Fruit fly (Drosophila melanogaster): Measurements from ENCODE around the gene ssp.

DNA sequence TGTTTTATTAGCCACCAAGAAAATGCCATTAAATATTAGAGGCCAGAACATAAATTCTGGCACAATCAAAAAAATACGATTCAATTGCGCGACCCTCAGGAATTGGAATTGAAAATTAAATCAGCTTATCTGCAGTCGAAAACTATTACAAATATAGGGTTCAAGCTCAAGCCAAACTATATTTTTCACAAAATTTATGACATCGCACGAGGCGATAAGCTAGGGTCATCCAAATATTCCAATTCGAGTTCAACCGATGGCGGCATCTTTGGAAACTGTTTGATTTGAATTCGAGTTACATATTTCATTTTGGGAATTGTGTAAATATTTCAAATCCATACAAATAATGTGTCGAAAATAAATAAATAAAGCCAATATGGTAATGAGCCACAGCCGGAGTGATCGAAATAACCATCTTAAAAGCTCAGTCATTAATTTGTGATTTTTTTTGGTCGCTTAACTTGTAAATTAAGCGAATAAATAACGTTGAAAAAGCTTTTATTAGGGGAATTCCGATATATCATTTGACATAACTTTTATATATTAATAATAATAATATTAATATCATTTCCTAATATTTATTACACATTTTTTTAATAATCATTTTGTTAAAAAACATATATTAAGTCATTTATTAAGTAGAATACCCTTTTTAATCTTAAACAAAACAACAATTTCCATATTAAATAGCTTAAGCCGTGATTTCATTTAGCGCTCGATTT lies 32.9 kb upstream of the ssp start:
- TF ChIP-seq CTCF (optimal IDR thresholded peaks at IDR 0.05) (no peak), CG8478 (optimal IDR thresholded peaks at IDR 0.05) (no peak)
